Worm (Caenorhabditis elegans) whole organism, L3 larva: Measurements from ENCODE around the gene C29E4.15.

Experiments used
- R02D3.7 ChIP-seq: fragments of 150-350 bp; optimal IDR thresholded peaks from 2 replicates; lab custom pipeline; 2014; ENCODE audit warnings: missing biosample characterization, missing genetic modification characterization
- aly-2 ChIP-seq: fragments of 150-350 bp; optimal IDR thresholded peaks from 2 replicates; lab custom pipeline; 2014; ENCODE audit warnings: missing biosample characterization, missing genetic modification characterization
- ama-1 ChIP-seq: fragments of 150-350 bp; optimal IDR thresholded peaks from 2 replicates; lab custom pipeline; 2018
- ceh-16 ChIP-seq: sonication (generic microtip); optimal IDR thresholded peaks from 2 replicates; lab custom pipeline; 2017; ENCODE audit warnings: missing biosample characterization, missing genetic modification characterization
- ceh-28 ChIP-seq: fragments of 150-350 bp; optimal IDR thresholded peaks from 2 replicates; lab custom pipeline; 2014; ENCODE audit warnings: missing biosample characterization, missing genetic modification reagents, missing genetic modification characterization
- ceh-82 ChIP-seq: fragments of 150-350 bp; optimal IDR thresholded peaks from 2 replicates; lab custom pipeline; 2014; ENCODE audit warnings: missing biosample characterization, missing genetic modification characterization
- ceh-9 ChIP-seq: sonication (generic microtip); optimal IDR thresholded peaks from 2 replicates; lab custom pipeline; 2018; ENCODE audit warnings: missing biosample characterization, missing genetic modification characterization
- daf-12 ChIP-seq: fragments of 150-350 bp; optimal IDR thresholded peaks from 2 replicates; lab custom pipeline; 2014; ENCODE audit warnings: missing biosample characterization, missing genetic modification reagents, missing genetic modification characterization
- egl-27 ChIP-seq: sonication (generic microtip); optimal IDR thresholded peaks from 4 replicates; lab custom pipeline; 2017; ENCODE audit warnings: missing biosample characterization, missing genetic modification reagents, missing genetic modification characterization
- egl-5 ChIP-seq: fragments of 150-350 bp; optimal IDR thresholded peaks from 2 replicates; lab custom pipeline; 2017; ENCODE audit warnings: missing biosample characterization, missing genetic modification reagents, missing genetic modification characterization, inconsistent platforms
- elt-2 ChIP-seq: sonication (generic microtip); optimal IDR thresholded peaks from 2 replicates; lab custom pipeline; 2016; ENCODE audit warnings: missing genetic modification reagents, mild to moderate bottlenecking, missing genetic modification characterization, missing compliant biosample characterization
- elt-3 ChIP-seq, 3 experiments: fragments of 150-350 bp in 1 of 3; sonication (generic microtip) in 2 of 3; optimal IDR thresholded peaks; 2 replicates in 2 of 3; 4 replicates in 1 of 3; lab custom pipeline; 2014 to 2017; ENCODE audit warnings: missing biosample characterization in 3 of 3, missing genetic modification characterization in 3 of 3
- fkh-10 ChIP-seq: sonication (generic microtip); optimal IDR thresholded peaks from 2 replicates; lab custom pipeline; 2017; ENCODE audit warnings: missing biosample characterization, missing genetic modification reagents, missing genetic modification characterization
- fkh-2 ChIP-seq: fragments of 150-350 bp; optimal IDR thresholded peaks from 2 replicates; lab custom pipeline; 2014; ENCODE audit warnings: missing biosample characterization, missing genetic modification reagents, missing genetic modification characterization
- fos-1 ChIP-seq: fragments of 150-350 bp; optimal IDR thresholded peaks from 2 replicates; lab custom pipeline; 2014; ENCODE audit warnings: missing biosample characterization, missing genetic modification characterization
- hmg-11 ChIP-seq: sonication (generic microtip); optimal IDR thresholded peaks from 2 replicates; lab custom pipeline; 2016; ENCODE audit warnings: missing genetic modification characterization, missing compliant biosample characterization
- jun-1 ChIP-seq: fragments of 150-350 bp; optimal IDR thresholded peaks from 2 replicates; lab custom pipeline; 2014; ENCODE audit warnings: missing biosample characterization, missing genetic modification reagents, missing genetic modification characterization
- lin-15B ChIP-seq: fragments of 150-350 bp; optimal IDR thresholded peaks from 2 replicates; lab custom pipeline; 2014; ENCODE audit warnings: missing biosample characterization, missing genetic modification characterization
- lin-39 ChIP-seq: fragments of 150-350 bp; optimal IDR thresholded peaks from 2 replicates; lab custom pipeline; 2018; ENCODE audit warnings: missing biosample characterization, missing genetic modification reagents, missing genetic modification characterization
- lsy-12 ChIP-seq: sonication (generic microtip); optimal IDR thresholded peaks from 2 replicates; lab custom pipeline; 2016; ENCODE audit warnings: mild to moderate bottlenecking, missing genetic modification characterization, missing compliant biosample characterization
- mdl-1 ChIP-seq: fragments of 150-350 bp; optimal IDR thresholded peaks from 2 replicates; lab custom pipeline; 2014; ENCODE audit warnings: missing biosample characterization, missing genetic modification characterization
- mml-1 ChIP-seq: fragments of 150-350 bp; sonication (generic microtip); optimal IDR thresholded peaks from 3 replicates; lab custom pipeline; 2014; ENCODE audit warnings: missing biosample characterization, missing genetic modification characterization
- nfya-1 ChIP-seq: sonication (generic microtip); optimal IDR thresholded peaks from 2 replicates; lab custom pipeline; 2017; ENCODE audit warnings: missing genetic modification characterization, mild to moderate bottlenecking, missing compliant biosample characterization, antibody characterized with exemption, moderate library complexity; ENCODE audit not compliant: insufficient read depth
- nhr-11 ChIP-seq: fragments of 150-350 bp; optimal IDR thresholded peaks from 2 replicates; lab custom pipeline; 2014; ENCODE audit warnings: missing biosample characterization, missing genetic modification characterization
- nhr-12 ChIP-seq: fragments of 150-350 bp; optimal IDR thresholded peaks from 2 replicates; lab custom pipeline; 2014; ENCODE audit warnings: missing biosample characterization, missing genetic modification characterization
- nhr-23 ChIP-seq: fragments of 150-350 bp; optimal IDR thresholded peaks from 2 replicates; lab custom pipeline; 2014; ENCODE audit warnings: missing biosample characterization, missing genetic modification reagents, missing genetic modification characterization
- nhr-237 ChIP-seq: fragments of 150-350 bp; optimal IDR thresholded peaks from 2 replicates; lab custom pipeline; 2014; ENCODE audit warnings: missing biosample characterization, missing genetic modification characterization
- nhr-25 ChIP-seq: sonication (generic microtip); optimal IDR thresholded peaks from 2 replicates; lab custom pipeline; 2017; ENCODE audit warnings: missing biosample characterization, missing genetic modification characterization
- nhr-28 ChIP-seq: fragments of 150-350 bp; optimal IDR thresholded peaks from 2 replicates; lab custom pipeline; 2014; ENCODE audit warnings: missing biosample characterization, missing genetic modification characterization
- nhr-43 ChIP-seq: sonication (generic microtip); optimal IDR thresholded peaks from 2 replicates; lab custom pipeline; 2016; ENCODE audit warnings: mild to moderate bottlenecking, missing genetic modification characterization, missing compliant biosample characterization; ENCODE audit not compliant: poor library complexity, severe bottlenecking
- nhr-67 ChIP-seq: fragments of 150-350 bp; optimal IDR thresholded peaks from 2 replicates; lab custom pipeline; 2014; ENCODE audit warnings: missing biosample characterization, missing genetic modification characterization
- nhr-76 ChIP-seq: fragments of 150-350 bp; sonication (generic microtip); optimal IDR thresholded peaks from 5 replicates; lab custom pipeline; 2014; ENCODE audit warnings: missing biosample characterization, missing genetic modification characterization
- nhr-77 ChIP-seq: fragments of 150-350 bp; optimal IDR thresholded peaks from 2 replicates; lab custom pipeline; 2014; ENCODE audit warnings: missing biosample characterization, missing genetic modification characterization
- pha-4 ChIP-seq: fragments of 150-350 bp; optimal IDR thresholded peaks from 2 replicates; lab custom pipeline; 2014; ENCODE audit warnings: missing biosample characterization, missing genetic modification reagents, missing genetic modification characterization
- pqm-1 ChIP-seq: fragments of 150-350 bp; optimal IDR thresholded peaks from 2 replicates; lab custom pipeline; 2017; ENCODE audit warnings: missing biosample characterization, missing genetic modification characterization, inconsistent platforms
- sea-2 ChIP-seq: fragments of 150-350 bp; sonication (generic microtip); optimal IDR thresholded peaks from 4 replicates; lab custom pipeline; 2014; ENCODE audit warnings: missing biosample characterization, missing genetic modification reagents, missing genetic modification characterization
- skn-1 ChIP-seq: fragments of 150-350 bp; optimal IDR thresholded peaks from 2 replicates; lab custom pipeline; 2014; ENCODE audit warnings: missing biosample characterization, missing genetic modification characterization
- snpc-4 ChIP-seq: fragments of 150-350 bp; optimal IDR thresholded peaks from 2 replicates; lab custom pipeline; 2014; ENCODE audit warnings: missing biosample characterization, missing genetic modification characterization
- unc-39 ChIP-seq: sonication (generic microtip); optimal IDR thresholded peaks from 4 replicates; lab custom pipeline; 2017; ENCODE audit warnings: missing biosample characterization, missing genetic modification characterization
- zag-1 ChIP-seq: fragments of 150-350 bp; optimal IDR thresholded peaks from 2 replicates; lab custom pipeline; 2014; ENCODE audit warnings: missing biosample characterization, missing genetic modification characterization
- ztf-11 ChIP-seq: fragments of 150-350 bp; optimal IDR thresholded peaks from 2 replicates; lab custom pipeline; 2014; ENCODE audit warnings: missing biosample characterization, missing genetic modification characterization
- ztf-4 ChIP-seq: fragments of 150-350 bp; optimal IDR thresholded peaks from 2 replicates; lab custom pipeline; 2014; ENCODE audit warnings: missing biosample characterization, missing genetic modification characterization

The C29E4.15 gene

DNA sequence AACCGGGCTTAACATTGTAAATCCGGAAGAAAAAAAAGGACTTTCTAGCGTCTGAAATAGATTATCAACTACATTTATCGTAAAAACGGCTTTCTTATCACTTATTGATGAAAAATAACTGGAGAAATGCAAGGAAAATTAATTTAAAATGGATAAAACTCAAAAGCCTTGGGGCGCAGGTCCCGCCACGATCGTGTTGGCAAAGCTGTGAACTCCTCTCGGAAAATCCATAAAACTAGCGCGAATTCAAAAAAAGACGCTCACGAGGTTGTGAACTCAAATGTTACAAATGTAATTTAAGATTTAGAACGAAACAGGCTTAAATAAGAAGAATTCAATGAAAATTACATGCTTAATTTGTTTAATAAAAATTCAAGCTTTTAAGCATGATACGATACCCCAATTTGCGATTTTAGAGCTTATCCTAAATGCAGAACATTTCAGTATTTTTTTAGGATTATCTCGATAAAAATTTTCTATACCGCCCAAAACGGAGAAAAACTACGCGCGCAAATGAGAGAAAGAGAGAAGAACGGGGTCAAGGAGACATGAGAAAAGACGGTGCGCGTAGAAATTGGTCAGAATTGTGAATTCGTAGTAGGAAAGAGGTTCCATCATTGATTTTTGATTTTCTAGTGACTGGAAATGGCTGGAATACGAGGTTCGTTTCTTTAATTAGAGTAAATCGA, at the start of gene C29E4.15:
Gene C29E4.15, plus strand, starts transcription at position 547 of the 689 bp plus-strand sequence.
- TF ChIP-seq fkh-10 = no peak
- no peak for TF ChIP-seq ceh-9 (tag; lab: Kevin White, UChicago)
- no peak for TF ChIP-seq unc-39 (tag; lab: Kevin White, UChicago)
- no peak for TF ChIP-seq nhr-25 (tag; lab: Kevin White, UChicago)
- TF ChIP-seq egl-5 = peak; percentile 21
- no peak for TF ChIP-seq elt-2 (tag; lab: Kevin White, UChicago)
- no peak for TF ChIP-seq fos-1
- TF ChIP-seq aly-2 (tag; lab: Kevin White, UChicago) = no peak
- TF ChIP-seq nhr-77 (tag; lab: Kevin White, UChicago) = no peak
- TF ChIP-seq jun-1 (tag; lab: Kevin White, UChicago) = no peak
- no peak for TF ChIP-seq lsy-12 (tag; lab: Kevin White, UChicago)
- peak; percentile 70 for TF ChIP-seq lin-15B (tag; lab: Kevin White, UChicago)
- TF ChIP-seq R02D3.7 = no peak
- no peak for TF ChIP-seq ceh-16
- TF ChIP-seq nhr-67 (tag; lab: Kevin White, UChicago) = no peak
- no peak for TF ChIP-seq ztf-4
- no peak for TF ChIP-seq zag-1 (tag; lab: Kevin White, UChicago)
- TF ChIP-seq fkh-2 = no peak
- peak; percentile 19 for TF ChIP-seq hmg-11 (tag; lab: Kevin White, UChicago)
- no peak for TF ChIP-seq ama-1
- no peak for TF ChIP-seq snpc-4 (tag; lab: Kevin White, UChicago)
- TF ChIP-seq ceh-28 (tag; lab: Kevin White, UChicago) = no peak
- no peak for TF ChIP-seq nhr-12
- no peak for TF ChIP-seq sea-2 (GFP tag; lab: Kevin White, UChicago)
- TF ChIP-seq pqm-1 (tag; lab: Kevin White, UChicago) = no peak
- no peak for TF ChIP-seq nhr-23 (tag; lab: Kevin White, UChicago)
- no peak for TF ChIP-seq nhr-76 (tag; lab: Kevin White, UChicago)
- no peak for TF ChIP-seq mml-1 (tag; lab: Kevin White, UChicago)
- TF ChIP-seq nhr-28 = no peak
- no peak for TF ChIP-seq ceh-82
- TF ChIP-seq lin-39 = no peak
- no peak for TF ChIP-seq skn-1 (tag; lab: Kevin White, UChicago)
- no peak for TF ChIP-seq nhr-237 (tag; lab: Kevin White, UChicago)
- no peak for TF ChIP-seq nhr-11 (tag; lab: Kevin White, UChicago)
- TF ChIP-seq pha-4 = peak; percentile 32
- peak; percentile 68 for TF ChIP-seq nfya-1 (tag; lab: Kevin White, UChicago)
- no peak for TF ChIP-seq nhr-43

DNA sequence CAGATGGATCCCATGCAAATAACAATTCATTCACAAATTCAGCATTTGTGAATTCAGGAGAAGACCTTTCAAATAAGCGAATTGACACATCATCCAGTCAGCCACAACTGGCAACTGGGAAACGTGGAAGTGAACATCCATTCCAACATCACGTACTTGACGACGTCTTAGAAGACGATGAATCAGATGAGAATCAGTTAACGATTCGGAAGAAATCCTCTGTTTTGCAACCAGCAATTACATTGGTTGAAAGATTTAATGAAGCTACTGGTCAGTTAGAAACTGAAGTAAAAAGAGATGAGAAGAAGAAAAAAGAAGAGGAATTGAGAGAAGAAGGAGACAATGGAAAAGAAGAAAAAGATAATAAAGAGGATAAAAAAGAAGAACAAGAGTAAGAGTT, 49.0 kb upstream of the C29E4.15 start:
- TF ChIP-seq ztf-11 (tag; lab: Kevin White, UChicago) (no peak), nhr-67 (tag; lab: Kevin White, UChicago) (no peak), skn-1 (tag; lab: Kevin White, UChicago) (no peak), egl-27 (tag; lab: Kevin White, UChicago) (no peak), egl-5 (no peak), ceh-16 (no peak), elt-3 (tag; optimal IDR thresholded peaks at IDR 0.05; lab: Kevin White, UChicago) (no peak), snpc-4 (tag; lab: Kevin White, UChicago) (no peak), nhr-237 (tag; lab: Kevin White, UChicago) (no peak), mdl-1 (tag; lab: Kevin White, UChicago) (no peak), unc-39 (tag; lab: Kevin White, UChicago) (no peak), nhr-25 (tag; lab: Kevin White, UChicago) (no peak), nhr-11 (tag; lab: Kevin White, UChicago) (no peak)

DNA sequence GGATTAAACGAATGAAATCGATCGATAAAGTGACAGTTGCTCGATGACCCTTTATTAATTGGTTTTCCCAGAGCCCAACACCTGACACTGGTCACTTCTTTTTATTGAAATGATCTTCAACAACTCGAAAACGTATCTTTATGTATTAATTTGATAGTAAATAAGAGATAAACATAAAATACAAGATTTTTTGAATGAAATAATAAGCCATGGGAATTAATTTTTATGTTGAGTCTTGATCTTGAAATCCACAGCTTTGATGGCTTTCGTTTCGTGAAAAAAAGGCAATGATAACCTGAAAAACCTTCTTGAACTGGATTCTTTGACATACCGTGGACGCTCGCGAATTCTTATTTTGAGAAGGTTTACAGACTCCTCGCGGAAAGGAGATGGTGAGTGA, 44.9 kb upstream of the C29E4.15 start, which contains the start of gene pcp-5:
Gene pcp-5, minus strand, starts transcription at position 101 of the 400 bp plus-strand sequence.
- TF ChIP-seq nhr-67 (tag; lab: Kevin White, UChicago) = no peak
- no peak for TF ChIP-seq nhr-12
- TF ChIP-seq zag-1 (tag; lab: Kevin White, UChicago) = no peak
- no peak for TF ChIP-seq ceh-9 (tag; lab: Kevin White, UChicago)
- no peak for TF ChIP-seq unc-39 (tag; lab: Kevin White, UChicago)
- TF ChIP-seq R02D3.7 = no peak
- TF ChIP-seq daf-12 = no peak
- TF ChIP-seq elt-3 (tag; optimal IDR thresholded peaks at IDR 0.05; lab: Kevin White, UChicago) = no peak
- no peak for TF ChIP-seq lin-39
- TF ChIP-seq, all 47 proteins: peak for 0
